Worm (Caenorhabditis elegans) whole organism, L4/young adult: ENCODE measurements around the gene H12D21.10.

ENCODE experiments used
- W03F9.2 ChIP-seq: fragments of 150-350 bp; optimal IDR thresholded peaks from 2 replicates; lab custom pipeline; 2014; ENCODE audit warnings: missing biosample characterization, missing genetic modification characterization
- dao-5 ChIP-seq: sonication (generic microtip); optimal IDR thresholded peaks from 2 replicates; lab custom pipeline; 2016; ENCODE audit warnings: missing genotype, missing genetic modification characterization, moderate library complexity, missing compliant biosample characterization
- him-1 ChIP-seq: sonication (generic microtip); optimal IDR thresholded peaks from 2 replicates; lab custom pipeline; 2016; ENCODE audit warnings: missing genotype, missing genetic modification reagents, missing genetic modification characterization, missing compliant biosample characterization

ce11 chrV:14947022-14947421, 47.4 kb downstream of the H12D21.10 start, which contains the start of gene C30G7.4:
- TF ChIP-seq W03F9.2 (tag; lab: Kevin White, UChicago): no peak
- no peak for TF ChIP-seq him-1
- TF ChIP-seq dao-5 (tag; lab: Kevin White, UChicago): no peak
